Fruit fly (Drosophila melanogaster): Measurements from ENCODE around the gene CG4911.

CG4911 gene

dm6 chr3L:9023627-9024026 lies 48.9 kb downstream of the CG4911 start (continued):
- TF ChIP-seq wor (GFP tag; IDR thresholded peaks at IDR 0.05): no peak
- peak; percentile 39 for TF ChIP-seq ewg (GFP tag; optimal IDR thresholded peaks at IDR 0.05)
- peak; percentile 29 for TF ChIP-seq Dip3 (GFP tag; optimal IDR thresholded peaks at IDR 0.05)
- TF ChIP-seq pho (GFP tag; optimal IDR thresholded peaks at IDR 0.05): peak; percentile 10
- TF ChIP-seq CG9817 (tag; optimal IDR thresholded peaks at IDR 0.05): peak; percentile 17
- no peak for TF ChIP-seq sc (optimal IDR thresholded peaks at IDR 0.05)
- peak; percentile 21 for TF ChIP-seq sc (GFP tag; optimal IDR thresholded peaks at IDR 0.05)
- TF ChIP-seq CG1529 (GFP tag; optimal IDR thresholded peaks at IDR 0.05): peak; percentile 28
- no peak for TF ChIP-seq CG6791 (GFP tag; IDR thresholded peaks at IDR 0.05; ENCODE audit: partially characterized antibody)
- no peak for TF ChIP-seq CG13296 (GFP tag; optimal IDR thresholded peaks at IDR 0.05)
- TF ChIP-seq CG13624 (GFP tag; optimal IDR thresholded peaks at IDR 0.05): peak; percentile 19
- peak; percentile 7; the same call in 1 of the 2 replicates for TF ChIP-seq CG4730 (GFP tag; IDR thresholded peaks at IDR 0.05)
- TF ChIP-seq odd (GFP tag; optimal IDR thresholded peaks at IDR 0.05): no peak
- peak; percentile 72 for TF ChIP-seq Atf3 (GFP tag; optimal IDR thresholded peaks at IDR 0.05)
- peak; percentile 63 for TF ChIP-seq CG7556 (GFP tag; optimal IDR thresholded peaks at IDR 0.05)
- TF ChIP-seq pb (GFP tag; optimal IDR thresholded peaks at IDR 0.05): no peak
- peak; percentile 20 for TF ChIP-seq HHEX (GFP tag; optimal IDR thresholded peaks at IDR 0.05)
- peak; percentile 64 for TF ChIP-seq Side (GFP tag; optimal IDR thresholded peaks at IDR 0.05)
- no peak for TF ChIP-seq CG6654 (GFP tag; optimal IDR thresholded peaks at IDR 0.05)
- peak; percentile 75 for TF ChIP-seq CG10267 (tag; optimal IDR thresholded peaks at IDR 0.05)
- TF ChIP-seq TFAM (GFP tag; optimal IDR thresholded peaks at IDR 0.05): no peak
- TF ChIP-seq CG34422 (GFP tag; IDR thresholded peaks at IDR 0.05): peak; percentile 59; the same call in 1 of the 3 replicates
- no peak for TF ChIP-seq cas (GFP tag; IDR thresholded peaks at IDR 0.05)
- TF ChIP-seq CG7372 (GFP tag; IDR thresholded peaks at IDR 0.05): peak; percentile 30; the same call in 1 of the 2 replicates
- peak; percentile 59 for TF ChIP-seq bab2 (GFP tag; optimal IDR thresholded peaks at IDR 0.05)
- peak; percentile 92 for TF ChIP-seq CG9727 (GFP tag; optimal IDR thresholded peaks at IDR 0.05)
- TF ChIP-seq usp (GFP tag; optimal IDR thresholded peaks at IDR 0.05): no peak
- peak; percentile 69 for TF ChIP-seq CG11504 (tag; optimal IDR thresholded peaks at IDR 0.05)
- peak; percentile 67 for TF ChIP-seq Xbp1 (GFP tag; optimal IDR thresholded peaks at IDR 0.05)
- 0 out of 2 replicates have a peak, but pooled peaks have one; percentile 12 for TF ChIP-seq ap (GFP tag; IDR thresholded peaks at IDR 0.05)
- TF ChIP-seq CG14860 (GFP tag; IDR thresholded peaks at IDR 0.05; ENCODE audit: partially characterized antibody): no peak
- no peak for TF ChIP-seq Nf-YB (GFP tag; optimal IDR thresholded peaks at IDR 0.05)
- TF ChIP-seq hth (optimal IDR thresholded peaks at IDR 0.05): no peak
- no peak for TF ChIP-seq YL-1 (GFP tag; optimal IDR thresholded peaks at IDR 0.05)
- peak; percentile 27; the same call in 1 of the 2 replicates for TF ChIP-seq CG9215 (GFP tag; IDR thresholded peaks at IDR 0.05)
- no peak for TF ChIP-seq CG9797 (GFP tag; optimal IDR thresholded peaks at IDR 0.05)
- TF ChIP-seq Atf-2 (GFP tag; optimal IDR thresholded peaks at IDR 0.05): peak; percentile 46
- no peak for TF ChIP-seq bowl (GFP tag; IDR thresholded peaks at IDR 0.05)
- TF ChIP-seq pfk (GFP tag; optimal IDR thresholded peaks at IDR 0.05): no peak
- peak; percentile 83 for TF ChIP-seq nmo (GFP tag; optimal IDR thresholded peaks at IDR 0.05)
- no peak for TF ChIP-seq ase (GFP tag; IDR thresholded peaks at IDR 0.05)
- TF ChIP-seq Pdp1 (GFP tag; optimal IDR thresholded peaks at IDR 0.05): peak; percentile 57 to 74
- peak; percentile 85 for TF ChIP-seq CG8765 (GFP tag; IDR thresholded peaks at IDR 0.05)
- TF ChIP-seq Vsx1 (GFP tag; optimal IDR thresholded peaks at IDR 0.05): no peak
- no peak for TF ChIP-seq da (GFP tag; optimal IDR thresholded peaks at IDR 0.05)
- peak; percentile 71 for TF ChIP-seq CG2678 (tag; optimal IDR thresholded peaks at IDR 0.05)
- peak; percentile 14 for TF ChIP-seq ems (GFP tag; optimal IDR thresholded peaks at IDR 0.05)
- no peak for TF ChIP-seq gt (GFP tag; IDR thresholded peaks at IDR 0.05)
- peak; percentile 93 for TF ChIP-seq fd102C (GFP tag; optimal IDR thresholded peaks at IDR 0.05)
- peak; percentile 35 for TF ChIP-seq CG7786 (GFP tag; optimal IDR thresholded peaks at IDR 0.05)
- no peak for TF ChIP-seq CG6175 (GFP tag; IDR thresholded peaks at IDR 0.05)
- TF ChIP-seq dan (GFP tag; IDR thresholded peaks at IDR 0.05): peak; percentile 69
